Fruit fly (Drosophila melanogaster): Measurements from ENCODE around the gene MED30.

The MED30 gene

DNA sequence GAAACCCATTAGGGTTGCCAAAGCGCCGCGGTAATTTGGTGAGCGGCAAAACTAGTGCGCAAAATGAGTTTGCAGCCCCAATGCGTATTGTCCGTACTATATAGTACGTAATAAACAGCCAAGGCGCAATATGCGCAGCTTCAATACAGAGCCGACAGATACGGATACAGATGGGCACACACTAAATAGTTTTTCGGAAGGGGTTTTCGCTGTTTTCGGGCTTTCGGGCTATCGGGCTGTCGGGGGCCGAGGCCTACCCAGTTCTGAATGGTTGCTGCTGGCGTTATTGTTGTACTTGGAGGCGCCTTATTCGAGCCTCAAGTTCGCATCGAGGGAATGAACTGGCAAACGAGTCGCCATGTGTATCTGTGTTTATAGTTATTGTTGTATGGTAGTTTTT lies 23.2 kb downstream of the MED30 start:
- TF ChIP-seq CG12769 (tag; optimal IDR thresholded peaks at IDR 0.05) (peak; percentile 45), HmgZ (tag; optimal IDR thresholded peaks at IDR 0.05) (no peak), jigr1 (GFP tag; IDR thresholded peaks at IDR 0.05) (no peak), caup (GFP tag; optimal IDR thresholded peaks at IDR 0.05; ENCODE audit: severe bottlenecking) (peak; percentile 22), sqz (GFP tag; optimal IDR thresholded peaks at IDR 0.05) (no peak), E2f1 (GFP tag; IDR thresholded peaks at IDR 0.05) (no peak), CG4360 (GFP tag; IDR thresholded peaks at IDR 0.05) (0 out of 2 replicates have a peak, but pooled peaks have one; percentile 17), nmo (GFP tag; optimal IDR thresholded peaks at IDR 0.05) (no peak), p53 (GFP tag; optimal IDR thresholded peaks at IDR 0.05) (no peak), Deaf1 (tag; optimal IDR thresholded peaks at IDR 0.05) (peak; percentile 77), Blimp-1 (GFP tag; optimal IDR thresholded peaks at IDR 0.05) (no peak), hkb (optimal IDR thresholded peaks at IDR 0.05) (no peak), hkb (GFP tag; IDR thresholded peaks at IDR 0.05) (no peak), CG8944 (GFP tag; optimal IDR thresholded peaks at IDR 0.05) (no peak), CG18011 (GFP tag; optimal IDR thresholded peaks at IDR 0.05) (no peak), Eip74EF (GFP tag; optimal IDR thresholded peaks at IDR 0.05) (no peak), tup (GFP tag; optimal IDR thresholded peaks at IDR 0.05) (no peak), CG15073 (GFP tag; optimal IDR thresholded peaks at IDR 0.05) (no peak), CG8290 (GFP tag; optimal IDR thresholded peaks at IDR 0.05) (no peak), CG8290 (tag; optimal IDR thresholded peaks at IDR 0.05) (peak in 1 of 2 experiments; percentile 72), CG10543 (GFP tag; optimal IDR thresholded peaks at IDR 0.05) (peak; percentile 86), Dek (tag; optimal IDR thresholded peaks at IDR 0.05) (no peak), CG3838 (GFP tag; optimal IDR thresholded peaks at IDR 0.05) (no peak), HLHmδ (GFP tag; optimal IDR thresholded peaks at IDR 0.05) (no peak), bbx (GFP tag; IDR thresholded peaks at IDR 0.05; ENCODE audit: partially characterized antibody) (0 out of 2 replicates have a peak, but pooled peaks have one; percentile 28), phol (tag; optimal IDR thresholded peaks at IDR 0.05) (no peak), gsb (GFP tag; IDR thresholded peaks at IDR 0.05) (peak; percentile 35; the same call in 1 of the 2 replicates), sob (GFP tag; IDR thresholded peaks at IDR 0.05) (peak; percentile 29; the same call in 1 of the 2 replicates), CG3726 (GFP tag; IDR thresholded peaks at IDR 0.05) (no peak), E2f2 (GFP tag; IDR thresholded peaks at IDR 0.05) (peak; percentile 17; the same call in 1 of the 2 replicates), bigmax (GFP tag; optimal IDR thresholded peaks at IDR 0.05) (no peak), CG18476 (GFP tag; optimal IDR thresholded peaks at IDR 0.05) (no peak), inv (GFP tag; IDR thresholded peaks at IDR 0.05; ENCODE audit: partially characterized antibody) (no peak), cas (GFP tag; IDR thresholded peaks at IDR 0.05) (0 out of 2 replicates have a peak, but pooled peaks have one; percentile 34), shn (GFP tag; optimal IDR thresholded peaks at IDR 0.05) (no peak), tgo (GFP tag; IDR thresholded peaks at IDR 0.05) (no peak; the same call in 2 of the 3 replicates), CG34376 (GFP tag; optimal IDR thresholded peaks at IDR 0.05) (peak; percentile 59), Abd-B (GFP tag; optimal IDR thresholded peaks at IDR 0.05) (no peak), bowl (GFP tag; IDR thresholded peaks at IDR 0.05) (no peak), CG13624 (GFP tag; optimal IDR thresholded peaks at IDR 0.05) (peak; percentile 93), sens (GFP tag) (peak; percentile 81), chm (GFP tag; IDR thresholded peaks at IDR 0.05) (0 out of 2 replicates have a peak, but pooled peaks have one; percentile 23), CG15514 (GFP tag; optimal IDR thresholded peaks at IDR 0.05) (peak; percentile 49), CG4282 (GFP tag; optimal IDR thresholded peaks at IDR 0.05) (no peak), crol (GFP tag; IDR thresholded peaks at IDR 0.05) (0 out of 2 replicates have a peak, but pooled peaks have one; percentile 8), abd-A (tag; optimal IDR thresholded peaks at IDR 0.05) (peak; percentile 24), CG9727 (GFP tag; optimal IDR thresholded peaks at IDR 0.05) (no peak), CG12071 (GFP tag; optimal IDR thresholded peaks at IDR 0.05) (peak; percentile 38), Gsc (GFP tag; IDR thresholded peaks at IDR 0.05) (no peak), B-H2 (GFP tag; optimal IDR thresholded peaks at IDR 0.05) (peak; percentile 67), tio (GFP tag; optimal IDR thresholded peaks at IDR 0.05) (no peak)

Data from whole organism, embryonic.